Fruit fly (Drosophila melanogaster): ENCODE measurements around the gene mip130.

The mip130 gene

DNA sequence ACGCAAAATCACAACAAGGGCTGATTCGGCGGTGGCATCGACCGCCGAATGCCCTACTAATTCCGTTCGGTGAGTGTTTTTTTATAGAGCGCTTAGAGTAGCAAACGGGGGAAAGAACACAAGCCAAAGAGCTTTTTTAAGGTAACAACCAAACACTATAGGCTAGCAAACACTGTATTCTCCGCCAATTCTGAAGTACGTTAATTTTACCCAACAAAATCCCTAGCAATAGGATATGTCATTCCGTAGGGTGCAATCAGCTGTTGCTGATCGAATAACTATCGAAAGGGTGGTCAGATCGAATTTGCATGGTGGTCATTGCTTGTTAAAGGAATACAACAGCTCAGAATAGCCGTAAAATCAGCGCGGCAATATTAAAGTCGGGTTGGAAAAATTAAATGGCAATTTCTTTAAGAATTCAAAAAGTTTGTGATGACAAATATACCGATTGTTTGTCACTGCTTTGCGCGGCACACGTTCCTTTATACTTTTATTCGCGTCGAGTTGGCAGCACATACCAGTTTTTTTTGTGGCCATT, at the start of gene mip130 (continued):
- TF ChIP-seq Pdp1 (GFP tag; optimal IDR thresholded peaks at IDR 0.05): peak; percentile 21 to 40
- TF ChIP-seq CG16815 (GFP tag; optimal IDR thresholded peaks at IDR 0.05): no peak
- TF ChIP-seq CG18476 (GFP tag; optimal IDR thresholded peaks at IDR 0.05): peak; percentile 12
- no peak for TF ChIP-seq dmrt99B (tag; optimal IDR thresholded peaks at IDR 0.05)
- TF ChIP-seq CG16813 (GFP tag; IDR thresholded peaks at IDR 0.05; ENCODE audit: partially characterized antibody): peak; percentile 77
- peak; percentile 44; the same call in 1 of the 3 replicates for TF ChIP-seq Opbp (GFP tag; IDR thresholded peaks at IDR 0.05; ENCODE audit: partially characterized antibody)
- TF ChIP-seq pnt (GFP tag; optimal IDR thresholded peaks at IDR 0.05): peak; percentile 46
- peak; percentile 66 for TF ChIP-seq nmo (GFP tag; optimal IDR thresholded peaks at IDR 0.05)
- TF ChIP-seq CG8944 (GFP tag; optimal IDR thresholded peaks at IDR 0.05): no peak
- TF ChIP-seq ATbp (GFP tag; optimal IDR thresholded peaks at IDR 0.05): peak; percentile 53
- TF ChIP-seq HmgD (GFP tag; optimal IDR thresholded peaks at IDR 0.05): no peak
- TF ChIP-seq CG12299 (tag; optimal IDR thresholded peaks at IDR 0.05): peak; percentile 51
- TF ChIP-seq org-1 (GFP tag; optimal IDR thresholded peaks at IDR 0.05): no peak
- no peak for TF ChIP-seq Nf-YB (GFP tag; optimal IDR thresholded peaks at IDR 0.05)
- no peak for TF ChIP-seq CG8359 (GFP tag; optimal IDR thresholded peaks at IDR 0.05; ENCODE audit: borderline replicate concordance)
- TF ChIP-seq Six4 (GFP tag; optimal IDR thresholded peaks at IDR 0.05): no peak
- TF ChIP-seq E2f1 (GFP tag; IDR thresholded peaks at IDR 0.05): peak; percentile 40; the same call in 1 of the 2 replicates
- TF ChIP-seq gcm (GFP tag; optimal IDR thresholded peaks at IDR 0.05): peak; percentile 22
- peak in 1 of 2 experiments; percentile 4 for TF ChIP-seq chif (GFP tag; optimal IDR thresholded peaks at IDR 0.05)
- no peak for TF ChIP-seq jing (GFP tag; optimal IDR thresholded peaks at IDR 0.05)
- TF ChIP-seq lmd (GFP tag; IDR thresholded peaks at IDR 0.05): peak; percentile 45; the same call in 1 of the 2 replicates
- no peak for TF ChIP-seq nerfin-1 (tag; optimal IDR thresholded peaks at IDR 0.05)
- no peak for TF ChIP-seq pho (GFP tag; optimal IDR thresholded peaks at IDR 0.05)
- peak; percentile 8; the same call in 1 of the 2 replicates for TF ChIP-seq CG4404 (GFP tag; IDR thresholded peaks at IDR 0.05)
- no peak for TF ChIP-seq CG8281 (tag; optimal IDR thresholded peaks at IDR 0.05)
- TF ChIP-seq tna (GFP tag; IDR thresholded peaks at IDR 0.05; ENCODE audit: partially characterized antibody): 0 out of 2 replicates have a peak, but pooled peaks have one; percentile 18
- 0 out of 3 replicates have a peak, but pooled peaks have one; percentile 37 for TF ChIP-seq zfh1 (GFP tag; IDR thresholded peaks at IDR 0.05)
- no peak for TF ChIP-seq hth (optimal IDR thresholded peaks at IDR 0.05)
- peak; percentile 28 for TF ChIP-seq cwo (GFP tag; optimal IDR thresholded peaks at IDR 0.05)
- peak; percentile 66 for TF ChIP-seq amos (GFP tag; IDR thresholded peaks at IDR 0.05; ENCODE audit: partially characterized antibody)
- peak; percentile 55 for TF ChIP-seq CG17359 (tag; optimal IDR thresholded peaks at IDR 0.05)
- no peak for TF ChIP-seq trh (GFP tag; optimal IDR thresholded peaks at IDR 0.05)
- 0 out of 3 replicates have a peak, but pooled peaks have one; percentile 52 for TF ChIP-seq CG14860 (GFP tag; IDR thresholded peaks at IDR 0.05; ENCODE audit: partially characterized antibody)
- TF ChIP-seq CG31441 (GFP tag; IDR thresholded peaks at IDR 0.05): peak; percentile 44; the same call in 1 of the 2 replicates
- TF ChIP-seq CG7928 (GFP tag; optimal IDR thresholded peaks at IDR 0.05): no peak
- no peak for TF ChIP-seq CG4854 (GFP tag; optimal IDR thresholded peaks at IDR 0.05)
- no peak for TF ChIP-seq YL-1 (GFP tag; optimal IDR thresholded peaks at IDR 0.05)
- no peak for TF ChIP-seq CG6683 (GFP tag; optimal IDR thresholded peaks at IDR 0.05)
- TF ChIP-seq H2.0 (GFP tag; IDR thresholded peaks at IDR 0.05): no peak
- TF ChIP-seq Ets65A (GFP tag): peak; percentile 88
- TF ChIP-seq Hand (GFP tag; optimal IDR thresholded peaks at IDR 0.05): no peak
- TF ChIP-seq wor (GFP tag; IDR thresholded peaks at IDR 0.05): no peak
- TF ChIP-seq CG2712 (tag; optimal IDR thresholded peaks at IDR 0.05): peak; percentile 56
- TF ChIP-seq cad (GFP tag; optimal IDR thresholded peaks at IDR 0.05): no peak
- no peak for TF ChIP-seq sr (GFP tag; IDR thresholded peaks at IDR 0.05)
- peak; percentile 34 for TF ChIP-seq fd3F (GFP tag; optimal IDR thresholded peaks at IDR 0.05)
- TF ChIP-seq sna (GFP tag; IDR thresholded peaks at IDR 0.05; ENCODE audit: partially characterized antibody): peak; percentile 77
- TF ChIP-seq CkIIα-i1 (GFP tag; IDR thresholded peaks at IDR 0.05): no peak
- TF ChIP-seq CG30020 (tag; optimal IDR thresholded peaks at IDR 0.05): peak; percentile 12
